Worm (Caenorhabditis elegans): ENCODE measurements around the gene ctsa-3.1.

ce11 chrII:7272513-7272912 is 39.9 kb downstream of the ctsa-3.1 start:
- TF ChIP-seq tab-1 (GFP tag; IDR thresholded peaks at IDR 0.05) (no peak), T22C8.4 (GFP tag; IDR thresholded peaks at IDR 0.05) (no peak), cog-1 (tag; optimal IDR thresholded peaks at IDR 0.05) (no peak)
